Worm (Caenorhabditis elegans): ENCODE results near the gene F26C11.3.

DNA sequence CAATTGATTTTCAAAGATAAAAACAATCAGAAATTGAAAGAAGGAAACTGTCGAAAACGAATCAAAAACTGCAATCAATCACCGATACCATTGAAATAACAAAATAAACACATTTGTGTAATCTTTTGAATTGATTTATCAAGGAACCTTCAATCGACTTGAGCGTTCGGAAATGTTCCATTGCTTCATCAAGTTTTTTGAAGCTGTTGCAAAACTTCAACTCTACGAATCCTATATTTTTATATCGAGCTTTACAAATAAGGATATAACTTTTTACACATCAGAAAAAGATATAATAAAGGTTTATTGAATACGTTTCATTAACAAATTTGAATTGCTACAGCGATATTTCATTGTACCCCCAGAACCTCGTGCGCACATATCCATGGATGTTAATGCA lies 41.9 kb downstream of the F26C11.3 start, which contains the start of gene chil-8:
- TF ChIP-seq fos-1 (tag; optimal IDR thresholded peaks at IDR 0.05) (no peak), ceh-82 (tag; optimal IDR thresholded peaks at IDR 0.05) (no peak), nhr-12 (tag; optimal IDR thresholded peaks at IDR 0.05) (no peak), ceh-63 (GFP tag; optimal IDR thresholded peaks at IDR 0.05) (no peak), fkh-4 (tag; optimal IDR thresholded peaks at IDR 0.05; ENCODE audit: borderline replicate concordance) (no peak), snpc-4 (tag; optimal IDR thresholded peaks at IDR 0.05) (no peak), lin-39 (tag; optimal IDR thresholded peaks at IDR 0.05) (no peak), dsc-1 (tag; optimal IDR thresholded peaks at IDR 0.05) (no peak), nhr-76 (tag; optimal IDR thresholded peaks at IDR 0.05) (no peak)
